Worm (Caenorhabditis elegans): ENCODE data around the gene C18G1.7.

- TF ChIP-seq W03F9.2 (tag; optimal IDR thresholded peaks at IDR 0.05) (no peak), him-1 (tag; optimal IDR thresholded peaks at IDR 0.05) (no peak)
Observed at ce11 chrV:4754123-4754522, 8.8 kb downstream of the C18G1.7 start, which contains the start of gene hil-4.

Measured in whole organism, L4/young adult.